Worm (Caenorhabditis elegans) whole organism, L3 larva: ENCODE measurements around the gene Y105C5B.17.

Experiments used
- R02D3.7 ChIP-seq: fragments of 150-350 bp; optimal IDR thresholded peaks from 2 replicates; lab custom pipeline; 2014; ENCODE audit warnings: missing biosample characterization, missing genetic modification characterization
- ZK546.5 ChIP-seq: sonication (generic microtip); optimal IDR thresholded peaks from 2 replicates; lab custom pipeline; 2017; ENCODE audit warnings: missing biosample characterization, missing genetic modification characterization
- ama-1 ChIP-seq: fragments of 150-350 bp; optimal IDR thresholded peaks from 2 replicates; lab custom pipeline; 2018
- ceh-16 ChIP-seq: sonication (generic microtip); optimal IDR thresholded peaks from 2 replicates; lab custom pipeline; 2017; ENCODE audit warnings: missing biosample characterization, missing genetic modification characterization
- ceh-82 ChIP-seq: fragments of 150-350 bp; optimal IDR thresholded peaks from 2 replicates; lab custom pipeline; 2014; ENCODE audit warnings: missing biosample characterization, missing genetic modification characterization
- ceh-9 ChIP-seq: sonication (generic microtip); optimal IDR thresholded peaks from 2 replicates; lab custom pipeline; 2018; ENCODE audit warnings: missing biosample characterization, missing genetic modification characterization
- daf-12 ChIP-seq: fragments of 150-350 bp; optimal IDR thresholded peaks from 2 replicates; lab custom pipeline; 2014; ENCODE audit warnings: missing biosample characterization, missing genetic modification reagents, missing genetic modification characterization
- elt-1 ChIP-seq: fragments of 150-350 bp; optimal IDR thresholded peaks from 2 replicates; lab custom pipeline; 2014; ENCODE audit warnings: missing biosample characterization, missing genetic modification characterization
- elt-2 ChIP-seq: sonication (generic microtip); optimal IDR thresholded peaks from 2 replicates; lab custom pipeline; 2016; ENCODE audit warnings: missing genetic modification reagents, mild to moderate bottlenecking, missing genetic modification characterization, missing compliant biosample characterization
- elt-3 ChIP-seq, 3 experiments: fragments of 150-350 bp in 1 of 3; sonication (generic microtip) in 2 of 3; optimal IDR thresholded peaks; 2 replicates in 2 of 3; 4 replicates in 1 of 3; lab custom pipeline; 2014 to 2017; ENCODE audit warnings: missing biosample characterization in 3 of 3, missing genetic modification characterization in 3 of 3
- fkh-2 ChIP-seq: fragments of 150-350 bp; optimal IDR thresholded peaks from 2 replicates; lab custom pipeline; 2014; ENCODE audit warnings: missing biosample characterization, missing genetic modification reagents, missing genetic modification characterization
- hmg-11 ChIP-seq: sonication (generic microtip); optimal IDR thresholded peaks from 2 replicates; lab custom pipeline; 2016; ENCODE audit warnings: missing genetic modification characterization, missing compliant biosample characterization
- lin-15B ChIP-seq: fragments of 150-350 bp; optimal IDR thresholded peaks from 2 replicates; lab custom pipeline; 2014; ENCODE audit warnings: missing biosample characterization, missing genetic modification characterization
- lin-39 ChIP-seq: fragments of 150-350 bp; optimal IDR thresholded peaks from 2 replicates; lab custom pipeline; 2018; ENCODE audit warnings: missing biosample characterization, missing genetic modification reagents, missing genetic modification characterization
- lsy-12 ChIP-seq: sonication (generic microtip); optimal IDR thresholded peaks from 2 replicates; lab custom pipeline; 2016; ENCODE audit warnings: mild to moderate bottlenecking, missing genetic modification characterization, missing compliant biosample characterization
- mml-1 ChIP-seq: fragments of 150-350 bp; sonication (generic microtip); optimal IDR thresholded peaks from 3 replicates; lab custom pipeline; 2014; ENCODE audit warnings: missing biosample characterization, missing genetic modification characterization
- nfya-1 ChIP-seq: sonication (generic microtip); optimal IDR thresholded peaks from 2 replicates; lab custom pipeline; 2017; ENCODE audit warnings: missing genetic modification characterization, mild to moderate bottlenecking, missing compliant biosample characterization, antibody characterized with exemption, moderate library complexity; ENCODE audit not compliant: insufficient read depth
- nhr-11 ChIP-seq: fragments of 150-350 bp; optimal IDR thresholded peaks from 2 replicates; lab custom pipeline; 2014; ENCODE audit warnings: missing biosample characterization, missing genetic modification characterization
- nhr-12 ChIP-seq: fragments of 150-350 bp; optimal IDR thresholded peaks from 2 replicates; lab custom pipeline; 2014; ENCODE audit warnings: missing biosample characterization, missing genetic modification characterization
- nhr-23 ChIP-seq: fragments of 150-350 bp; optimal IDR thresholded peaks from 2 replicates; lab custom pipeline; 2014; ENCODE audit warnings: missing biosample characterization, missing genetic modification reagents, missing genetic modification characterization
- nhr-25 ChIP-seq: sonication (generic microtip); optimal IDR thresholded peaks from 2 replicates; lab custom pipeline; 2017; ENCODE audit warnings: missing biosample characterization, missing genetic modification characterization
- nhr-28 ChIP-seq: fragments of 150-350 bp; optimal IDR thresholded peaks from 2 replicates; lab custom pipeline; 2014; ENCODE audit warnings: missing biosample characterization, missing genetic modification characterization
- nhr-43 ChIP-seq: sonication (generic microtip); optimal IDR thresholded peaks from 2 replicates; lab custom pipeline; 2016; ENCODE audit warnings: mild to moderate bottlenecking, missing genetic modification characterization, missing compliant biosample characterization; ENCODE audit not compliant: poor library complexity, severe bottlenecking
- nhr-67 ChIP-seq: fragments of 150-350 bp; optimal IDR thresholded peaks from 2 replicates; lab custom pipeline; 2014; ENCODE audit warnings: missing biosample characterization, missing genetic modification characterization
- nhr-76 ChIP-seq: fragments of 150-350 bp; sonication (generic microtip); optimal IDR thresholded peaks from 5 replicates; lab custom pipeline; 2014; ENCODE audit warnings: missing biosample characterization, missing genetic modification characterization
- nhr-77 ChIP-seq: fragments of 150-350 bp; optimal IDR thresholded peaks from 2 replicates; lab custom pipeline; 2014; ENCODE audit warnings: missing biosample characterization, missing genetic modification characterization
- pqm-1 ChIP-seq: fragments of 150-350 bp; optimal IDR thresholded peaks from 2 replicates; lab custom pipeline; 2017; ENCODE audit warnings: missing biosample characterization, missing genetic modification characterization, inconsistent platforms
- skn-1 ChIP-seq: fragments of 150-350 bp; optimal IDR thresholded peaks from 2 replicates; lab custom pipeline; 2014; ENCODE audit warnings: missing biosample characterization, missing genetic modification characterization
- snpc-4 ChIP-seq: fragments of 150-350 bp; optimal IDR thresholded peaks from 2 replicates; lab custom pipeline; 2014; ENCODE audit warnings: missing biosample characterization, missing genetic modification characterization
- tbx-2 ChIP-seq: sonication (generic microtip); optimal IDR thresholded peaks from 2 replicates; lab custom pipeline; 2016; ENCODE audit warnings: mild to moderate bottlenecking, missing genetic modification characterization, missing compliant biosample characterization
- unc-39 ChIP-seq: sonication (generic microtip); optimal IDR thresholded peaks from 4 replicates; lab custom pipeline; 2017; ENCODE audit warnings: missing biosample characterization, missing genetic modification characterization
- ztf-11 ChIP-seq: fragments of 150-350 bp; optimal IDR thresholded peaks from 2 replicates; lab custom pipeline; 2014; ENCODE audit warnings: missing biosample characterization, missing genetic modification characterization
- ztf-4 ChIP-seq: fragments of 150-350 bp; optimal IDR thresholded peaks from 2 replicates; lab custom pipeline; 2014; ENCODE audit warnings: missing biosample characterization, missing genetic modification characterization

Y105C5B.17 gene

ce11 chrIV:15938471-15938870 lies 24.4 kb upstream of the Y105C5B.17 start:
- TF ChIP-seq fkh-2 (tag; lab: Kevin White, UChicago) (no peak), ztf-11 (tag; lab: Kevin White, UChicago) (no peak), nhr-25 (tag; lab: Kevin White, UChicago) (no peak), nhr-43 (tag; lab: Kevin White, UChicago) (no peak), nhr-67 (tag; lab: Kevin White, UChicago) (no peak), elt-1 (tag; lab: Kevin White, UChicago) (no peak)

- TF ChIP-seq nhr-67 (tag; lab: Kevin White, UChicago) = no peak
- TF ChIP-seq lsy-12 = no peak
- no peak for TF ChIP-seq ceh-16 (tag; lab: Kevin White, UChicago)
- no peak for TF ChIP-seq elt-2 (tag; lab: Kevin White, UChicago)
- TF ChIP-seq ceh-82 (tag; lab: Kevin White, UChicago) = no peak
- TF ChIP-seq nhr-77 (tag; lab: Kevin White, UChicago) = no peak
Measured at ce11 chrIV:15940811-15941210, 22.1 kb upstream of the Y105C5B.17 start.

- TF ChIP-seq ztf-4 (tag; lab: Kevin White, UChicago) (no peak), ama-1 (no peak), ZK546.5 (tag; lab: Kevin White, UChicago) (no peak), nhr-12 (tag; lab: Kevin White, UChicago) (no peak), nfya-1 (tag; lab: Kevin White, UChicago) (no peak), ceh-9 (tag; lab: Kevin White, UChicago) (no peak), nhr-11 (tag; lab: Kevin White, UChicago) (no peak), nhr-28 (tag; lab: Kevin White, UChicago) (no peak), elt-1 (tag; lab: Kevin White, UChicago) (no peak), tbx-2 (tag; lab: Kevin White, UChicago) (no peak), mml-1 (tag; lab: Kevin White, UChicago) (no peak), ztf-11 (tag; lab: Kevin White, UChicago) (no peak), nhr-25 (tag; lab: Kevin White, UChicago) (no peak), R02D3.7 (no peak), snpc-4 (tag; lab: Kevin White, UChicago) (no peak), hmg-11 (tag; lab: Kevin White, UChicago) (no peak), lin-39 (tag; lab: Kevin White, UChicago) (no peak)
Measured at ce11 chrIV:15941403-15941802, 21.5 kb upstream of the Y105C5B.17 start, which contains the start of gene Y105C5B.11. Y105C5B.11 (minus strand) TSS chrIV:15941503.

ce11 chrIV:15946507-15946906 lies 16.4 kb upstream of the Y105C5B.17 start, which contains the start of gene skr-10:
skr-10 (plus strand) TSS chrIV:15946807.
- TF ChIP-seq lin-15B (tag; lab: Kevin White, UChicago) (no peak), daf-12 (tag; lab: Kevin White, UChicago) (no peak), lin-39 (tag; lab: Kevin White, UChicago) (no peak), nhr-77 (tag; lab: Kevin White, UChicago) (no peak), nfya-1 (tag; lab: Kevin White, UChicago) (no peak), snpc-4 (tag; lab: Kevin White, UChicago) (no peak), ZK546.5 (tag; lab: Kevin White, UChicago) (no peak), skn-1 (tag; lab: Kevin White, UChicago) (no peak), pqm-1 (tag; lab: Kevin White, UChicago) (no peak), tbx-2 (tag; lab: Kevin White, UChicago) (no peak), unc-39 (tag; lab: Kevin White, UChicago) (no peak), ztf-11 (tag; lab: Kevin White, UChicago) (no peak), R02D3.7 (no peak)
- TF ChIP-seq, all 47 proteins: peak for 0

- no peak for TF ChIP-seq elt-3 (tag; optimal IDR thresholded peaks at IDR 0.05; lab: Kevin White, UChicago)
- no peak for TF ChIP-seq nhr-77 (tag; lab: Kevin White, UChicago)
- TF ChIP-seq nhr-76 = no peak
- TF ChIP-seq nhr-23 = no peak
- TF ChIP-seq ZK546.5 (tag; lab: Kevin White, UChicago) = no peak
Measured at ce11 chrIV:15949995-15950394, 12.9 kb upstream of the Y105C5B.17 start.
